Fruit fly (Drosophila melanogaster) whole organism, wandering third instar larva: ENCODE data around the gene rgn.

ENCODE experiments used
- Dif ChIP-seq: fragments of 200-275, 200-300 bp; sonication (Bioruptor generic); optimal IDR thresholded peaks from 2 replicates; lab custom pipeline; 2018; ENCODE audit warnings: missing biosample characterization, missing genetic modification characterization; ENCODE audit not compliant: partially characterized antibody
- OdsH ChIP-seq: fragments of 200-800 bp; sonication (Bioruptor generic); optimal IDR thresholded peaks from 2 replicates; lab custom pipeline; 2016; ENCODE audit warnings: missing biosample characterization, mild to moderate bottlenecking, missing genetic modification characterization
- h ChIP-seq: fragments of 200-800 bp; sonication (Bioruptor generic); optimal IDR thresholded peaks from 3 replicates; lab custom pipeline; 2016; ENCODE audit warnings: missing biosample characterization, mild to moderate bottlenecking, missing genetic modification characterization
- lola ChIP-seq: fragments of >200 bp; optimal IDR thresholded peaks from 2 replicates; lab custom pipeline; 2017; ENCODE audit warnings: missing biosample characterization, missing genetic modification characterization

- TF ChIP-seq Dif (GFP tag; lab: Kevin White, UChicago) (no peak), lola (GFP tag; lab: Kevin White, UChicago) (no peak), OdsH (GFP tag; lab: Kevin White, UChicago) (no peak), h (GFP tag; lab: Kevin White, UChicago) (no peak)
Observed at dm6 chr3L:21465261-21466112, 83.2 kb downstream of the rgn start.
